Worm (Caenorhabditis elegans): ENCODE data around the gene csa-1.

Gene csa-1

ce11 chrII:9282065-9282464, 37.5 kb downstream of the csa-1 start:
- no peak for TF ChIP-seq sea-1 (GFP tag; conservative IDR thresholded peaks at IDR 0.05)
- TF ChIP-seq scrt-1 (GFP tag; IDR thresholded peaks at IDR 0.05) = no peak
- TF ChIP-seq hmg-4 (GFP tag; optimal IDR thresholded peaks at IDR 0.05) = no peak
- no peak for TF ChIP-seq aly-1 (tag; optimal IDR thresholded peaks at IDR 0.05)
- no peak for TF ChIP-seq ama-1 (optimal IDR thresholded peaks at IDR 0.05)
- TF ChIP-seq B0310.2 (tag; optimal IDR thresholded peaks at IDR 0.05) = no peak
- no peak for TF ChIP-seq tbx-11 (GFP tag; IDR thresholded peaks at IDR 0.05)
- no peak for TF ChIP-seq tra-4 (tag; optimal IDR thresholded peaks at IDR 0.05)

- no peak for TF ChIP-seq ceh-36 (tag; optimal IDR thresholded peaks at IDR 0.05)
- TF ChIP-seq sea-1 (GFP tag; conservative IDR thresholded peaks at IDR 0.05) = no peak
- no peak for TF ChIP-seq hmg-4 (GFP tag; optimal IDR thresholded peaks at IDR 0.05)
- no peak for TF ChIP-seq ceh-13 (GFP tag; optimal IDR thresholded peaks at IDR 0.05)
- TF ChIP-seq tbx-11 (GFP tag; IDR thresholded peaks at IDR 0.05) = no peak
- TF ChIP-seq F13C5.2 (tag; optimal IDR thresholded peaks at IDR 0.05) = no peak
- TF ChIP-seq ets-7 (tag; optimal IDR thresholded peaks at IDR 0.05) = no peak
- no peak for TF ChIP-seq aly-1 (tag; optimal IDR thresholded peaks at IDR 0.05)
- TF ChIP-seq ama-1 (optimal IDR thresholded peaks at IDR 0.05) = no peak
- no peak for TF ChIP-seq B0310.2 (tag; optimal IDR thresholded peaks at IDR 0.05)
- no peak for TF ChIP-seq tbx-37 (GFP tag; conservative IDR thresholded peaks at IDR 0.05)
- TF ChIP-seq pes-1 (GFP tag; IDR thresholded peaks at IDR 0.05) = no peak
- TF ChIP-seq hmbx-1 (tag; optimal IDR thresholded peaks at IDR 0.05) = no peak
These were observed 37.9 kb downstream of the csa-1 start for ce11 chrII:9281595-9281994.

ce11 chrII:9280846-9281245, 38.7 kb downstream of the csa-1 start:
- TF ChIP-seq hmg-4 (GFP tag; optimal IDR thresholded peaks at IDR 0.05) = no peak
- TF ChIP-seq hmbx-1 (tag; optimal IDR thresholded peaks at IDR 0.05) = no peak
- no peak for TF ChIP-seq hnd-1 (tag; optimal IDR thresholded peaks at IDR 0.05)
- no peak for TF ChIP-seq B0310.2 (tag; optimal IDR thresholded peaks at IDR 0.05)
- TF ChIP-seq tra-4 (tag; optimal IDR thresholded peaks at IDR 0.05) = no peak
- no peak for TF ChIP-seq pes-1 (GFP tag; IDR thresholded peaks at IDR 0.05)
- TF ChIP-seq ama-1 (optimal IDR thresholded peaks at IDR 0.05) = no peak
- TF ChIP-seq tbx-11 (GFP tag; IDR thresholded peaks at IDR 0.05) = no peak
- TF ChIP-seq scrt-1 (GFP tag; IDR thresholded peaks at IDR 0.05) = no peak
- TF ChIP-seq aly-1 (tag; optimal IDR thresholded peaks at IDR 0.05) = no peak
- no peak for TF ChIP-seq ets-7 (tag; optimal IDR thresholded peaks at IDR 0.05)
- TF ChIP-seq ceh-13 (GFP tag; optimal IDR thresholded peaks at IDR 0.05) = no peak
- TF ChIP-seq flt-1 (GFP tag; IDR thresholded peaks at IDR 0.05) = no peak
- TF ChIP-seq ceh-36 (tag; optimal IDR thresholded peaks at IDR 0.05) = no peak
- no peak for TF ChIP-seq F13C5.2 (tag; optimal IDR thresholded peaks at IDR 0.05)
- no peak for TF ChIP-seq sea-1 (GFP tag; conservative IDR thresholded peaks at IDR 0.05)
- no peak for TF ChIP-seq tbx-37 (GFP tag; conservative IDR thresholded peaks at IDR 0.05)

- TF ChIP-seq B0310.2 (tag; optimal IDR thresholded peaks at IDR 0.05) = no peak
- TF ChIP-seq hmbx-1 (tag; optimal IDR thresholded peaks at IDR 0.05) = no peak
- TF ChIP-seq ets-7 (tag; optimal IDR thresholded peaks at IDR 0.05) = no peak
- TF ChIP-seq tbx-37 (GFP tag; conservative IDR thresholded peaks at IDR 0.05) = no peak
- no peak for TF ChIP-seq tra-4 (tag; optimal IDR thresholded peaks at IDR 0.05)
- no peak for TF ChIP-seq flt-1 (GFP tag; IDR thresholded peaks at IDR 0.05)
- no peak for TF ChIP-seq sea-1 (GFP tag; conservative IDR thresholded peaks at IDR 0.05)
- TF ChIP-seq aly-1 (tag; optimal IDR thresholded peaks at IDR 0.05) = no peak
- no peak for TF ChIP-seq ceh-13 (GFP tag; optimal IDR thresholded peaks at IDR 0.05)
- no peak for TF ChIP-seq tbx-11 (GFP tag; IDR thresholded peaks at IDR 0.05)
- TF ChIP-seq pes-1 (GFP tag; IDR thresholded peaks at IDR 0.05) = no peak
- no peak for TF ChIP-seq hmg-4 (GFP tag; optimal IDR thresholded peaks at IDR 0.05)
- TF ChIP-seq F13C5.2 (tag; optimal IDR thresholded peaks at IDR 0.05) = no peak
- no peak for TF ChIP-seq scrt-1 (GFP tag; IDR thresholded peaks at IDR 0.05)
- TF ChIP-seq ceh-36 (tag; optimal IDR thresholded peaks at IDR 0.05) = no peak
- TF ChIP-seq ama-1 (optimal IDR thresholded peaks at IDR 0.05) = no peak
- TF ChIP-seq hnd-1 (tag; optimal IDR thresholded peaks at IDR 0.05) = no peak
These were observed 39.3 kb downstream of the csa-1 start, which contains the start of gene gldi-3 for ce11 chrII:9280048-9280772. TSS of gene gldi-3 (minus strand) at chrII:9280098.

ce11 chrII:9279016-9279415, 40.5 kb downstream of the csa-1 start:
- TF ChIP-seq sea-1 (GFP tag; conservative IDR thresholded peaks at IDR 0.05) = no peak
- TF ChIP-seq ama-1 (optimal IDR thresholded peaks at IDR 0.05) = no peak
- TF ChIP-seq ceh-13 (GFP tag; optimal IDR thresholded peaks at IDR 0.05) = no peak
- no peak for TF ChIP-seq ets-7 (tag; optimal IDR thresholded peaks at IDR 0.05)
- no peak for TF ChIP-seq tra-4 (tag; optimal IDR thresholded peaks at IDR 0.05)

ce11 chrII:9277153-9277552, 42.4 kb downstream of the csa-1 start:
- TF ChIP-seq F13C5.2 (tag; optimal IDR thresholded peaks at IDR 0.05) (no peak), tbx-11 (GFP tag; IDR thresholded peaks at IDR 0.05) (no peak), flt-1 (GFP tag; IDR thresholded peaks at IDR 0.05) (no peak)

ce11 chrII:9275173-9275572, 44.4 kb downstream of the csa-1 start:
- TF ChIP-seq hmbx-1 (tag; optimal IDR thresholded peaks at IDR 0.05) = no peak
- no peak for TF ChIP-seq hnd-1 (tag; optimal IDR thresholded peaks at IDR 0.05)
- no peak for TF ChIP-seq ceh-13 (GFP tag; optimal IDR thresholded peaks at IDR 0.05)
- TF ChIP-seq scrt-1 (GFP tag; IDR thresholded peaks at IDR 0.05) = no peak
- no peak for TF ChIP-seq ets-7 (tag; optimal IDR thresholded peaks at IDR 0.05)
- no peak for TF ChIP-seq tra-4 (tag; optimal IDR thresholded peaks at IDR 0.05)
- TF ChIP-seq pes-1 (GFP tag; IDR thresholded peaks at IDR 0.05) = no peak
- no peak for TF ChIP-seq aly-1 (tag; optimal IDR thresholded peaks at IDR 0.05)
- no peak for TF ChIP-seq hmg-4 (GFP tag; optimal IDR thresholded peaks at IDR 0.05)
- no peak for TF ChIP-seq sea-1 (GFP tag; conservative IDR thresholded peaks at IDR 0.05)
- no peak for TF ChIP-seq tbx-11 (GFP tag; IDR thresholded peaks at IDR 0.05)

- TF ChIP-seq hmbx-1 (tag; optimal IDR thresholded peaks at IDR 0.05) (no peak), ceh-13 (GFP tag; optimal IDR thresholded peaks at IDR 0.05) (no peak), ets-7 (tag; optimal IDR thresholded peaks at IDR 0.05) (no peak)
These were observed 44.8 kb downstream of the csa-1 start for ce11 chrII:9274734-9275133.

Data from whole organism, early embryonic.